Fruit fly (Drosophila melanogaster) whole organism, embryonic: Measurements from ENCODE around the gene Cdc37.

ENCODE experiments used
- Asciz ChIP-seq: fragments of 200-800 bp; sonication (Bioruptor generic); optimal IDR thresholded peaks from 2 replicates; lab custom pipeline; 2017; ENCODE audit warnings: missing biosample characterization, mild to moderate bottlenecking, missing genetic modification characterization, missing genetic modification reagents
- Bgb ChIP-seq: fragments of 200-800 bp; sonication (Bioruptor generic); IDR thresholded peaks from 2 replicates; pipeline ENCODE4 v1.3.6; 2022; ENCODE audit warnings: missing biosample characterization, missing genetic modification characterization; ENCODE audit not compliant: partially characterized antibody
- Blimp-1 ChIP-seq: fragments of 200-800 bp; sonication (Bioruptor generic); optimal IDR thresholded peaks from 3 replicates; lab custom pipeline; 2018; ENCODE audit warnings: missing biosample characterization, missing genetic modification characterization, mild to moderate bottlenecking, moderate library complexity, missing genetic modification reagents
- CG10565 ChIP-seq: fragments of 200-800 bp; sonication (Bioruptor generic); optimal IDR thresholded peaks from 3 replicates; lab custom pipeline; 2016; ENCODE audit warnings: missing biosample characterization, mild to moderate bottlenecking, missing genetic modification characterization
- CG14667 ChIP-seq: fragments of 200-800 bp; sonication (Bioruptor generic); IDR thresholded peaks from 2 replicates; pipeline ENCODE4 v1.3.6; 2022; ENCODE audit warnings: missing biosample characterization, missing genetic modification characterization
- CG15479 ChIP-seq: fragments of 200-800 bp; sonication (Bioruptor generic); optimal IDR thresholded peaks from 3 replicates; lab custom pipeline; 2019; ENCODE audit warnings: missing biosample characterization, mild to moderate bottlenecking, missing genetic modification characterization, moderate library complexity
- CG1602 ChIP-seq: fragments of 200-800 bp; sonication (Bioruptor generic); optimal IDR thresholded peaks from 3 replicates; lab custom pipeline; 2016; ENCODE audit warnings: missing biosample characterization, missing genetic modification characterization
- CG17912 ChIP-seq: fragments of 200-800 bp; sonication (Bioruptor generic); optimal IDR thresholded peaks from 2 replicates; lab custom pipeline; 2018; ENCODE audit warnings: missing biosample characterization, mild to moderate bottlenecking, missing genetic modification characterization
- CG18476 ChIP-seq: fragments of 200-800 bp; sonication (Bioruptor generic); optimal IDR thresholded peaks from 2 replicates; lab custom pipeline; 2016; ENCODE audit warnings: missing biosample characterization, mild to moderate bottlenecking, missing genetic modification characterization
- CG31388 ChIP-seq: fragments of 200-800 bp; sonication (Bioruptor generic); optimal IDR thresholded peaks from 2 replicates; lab custom pipeline; 2016; ENCODE audit warnings: missing biosample characterization, missing genetic modification characterization
- CG6272 ChIP-seq: fragments of 200-800 bp; sonication (Bioruptor generic); IDR thresholded peaks from 2 replicates; pipeline ENCODE4 v1.3.6; 2022; ENCODE audit warnings: missing biosample characterization, missing genetic modification characterization
- CG6765 ChIP-seq: fragments of 200-800 bp; sonication (Bioruptor generic); optimal IDR thresholded peaks from 3 replicates; lab custom pipeline; 2017; ENCODE audit warnings: missing biosample characterization, mild to moderate bottlenecking, missing genetic modification characterization
- CG6854 ChIP-seq: fragments of 200-800 bp; sonication (Bioruptor generic); optimal IDR thresholded peaks from 3 replicates; lab custom pipeline; 2017; ENCODE audit warnings: missing biosample characterization, mild to moderate bottlenecking, missing genetic modification characterization
- CHES-1-like ChIP-seq: fragments of 200-800 bp; sonication (Bioruptor generic); optimal IDR thresholded peaks from 2 replicates; lab custom pipeline; 2016; ENCODE audit warnings: missing biosample characterization, missing genetic modification characterization
- Dip3 ChIP-seq: fragments of 200-800 bp; sonication (Bioruptor generic); optimal IDR thresholded peaks from 3 replicates; lab custom pipeline; 2016; ENCODE audit warnings: missing biosample characterization, missing genetic modification characterization
- Fer1 ChIP-seq: fragments of 200-800 bp; sonication (Bioruptor generic); optimal IDR thresholded peaks from 2 replicates; lab custom pipeline; 2017; ENCODE audit warnings: missing biosample characterization, mild to moderate bottlenecking, missing genetic modification characterization
- GATAe ChIP-seq: fragments of 200-800 bp; sonication (Bioruptor generic); conservative IDR thresholded peaks from 2 replicates; pipeline ENCODE4 v1.3.6; 2022; ENCODE audit warnings: missing biosample characterization, missing genetic modification characterization
- Gsc ChIP-seq: fragments of 200-800 bp; sonication (Bioruptor generic); IDR thresholded peaks from 2 replicates; pipeline ENCODE4 v1.3.6; 2022; ENCODE audit warnings: missing biosample characterization, missing genetic modification characterization
- Hr39 ChIP-seq: fragments of >200 bp; optimal IDR thresholded peaks from 2 replicates; lab custom pipeline; 2017
- Mrtf ChIP-seq: fragments of 200-800 bp; sonication (Bioruptor generic); IDR thresholded peaks from 3 replicates; pipeline ENCODE4 v1.3.6; 2022; ENCODE audit warnings: missing biosample characterization, missing genetic modification characterization
- NFAT ChIP-seq: fragments of 200-800 bp; sonication (Bioruptor generic); IDR thresholded peaks from 2 replicates; pipeline ENCODE4 v1.3.6; 2022; ENCODE audit warnings: missing biosample characterization, missing genetic modification characterization
- NK7.1 ChIP-seq: fragments of 200-800 bp; sonication (Bioruptor generic); optimal IDR thresholded peaks from 3 replicates; lab custom pipeline; 2016; ENCODE audit warnings: missing biosample characterization, missing genetic modification characterization
- Nf-YA ChIP-seq: fragments of 200-800 bp; sonication (Bioruptor generic); IDR thresholded peaks from 2 replicates; pipeline ENCODE4 v1.3.6; 2022; ENCODE audit warnings: missing biosample characterization, missing genetic modification characterization
- Ptx1 ChIP-seq: fragments of 200-800 bp; sonication (Bioruptor generic); IDR thresholded peaks from 2 replicates; pipeline ENCODE4 v1.3.6; 2022; ENCODE audit warnings: missing biosample characterization, missing genetic modification characterization
- Six4 ChIP-seq: fragments of 200-800 bp; sonication (Bioruptor generic); optimal IDR thresholded peaks from 2 replicates; lab custom pipeline; 2016; ENCODE audit warnings: missing biosample characterization, missing genetic modification characterization
- Spps ChIP-seq: fragments of 200-800 bp; sonication (Bioruptor generic); optimal IDR thresholded peaks from 2 replicates; lab custom pipeline; 2018; ENCODE audit warnings: missing biosample characterization, mild to moderate bottlenecking, missing genetic modification characterization
- Tbp ChIP-seq: fragments of >200 bp; optimal IDR thresholded peaks from 2 replicates; lab custom pipeline; 2018; ENCODE audit warnings: missing biosample characterization, missing genetic modification characterization
- cad ChIP-seq: fragments of >200 bp; optimal IDR thresholded peaks from 2 replicates; lab custom pipeline; 2017; ENCODE audit warnings: missing biosample characterization, missing genetic modification characterization
- corto ChIP-seq: fragments of 200-800 bp; sonication (Bioruptor generic); optimal IDR thresholded peaks from 2 replicates; lab custom pipeline; 2016; ENCODE audit warnings: missing biosample characterization, mild to moderate bottlenecking, missing genetic modification characterization, moderate library complexity
- croc ChIP-seq: fragments of 200-800 bp; sonication (Bioruptor generic); conservative IDR thresholded peaks from 3 replicates; pipeline ENCODE4 v1.3.6; 2022; ENCODE audit warnings: missing biosample characterization, missing genetic modification characterization
- disco-r ChIP-seq: fragments of 200-800 bp; sonication (Bioruptor generic); optimal IDR thresholded peaks from 2 replicates; lab custom pipeline; 2016; ENCODE audit warnings: missing biosample characterization, missing genetic modification characterization
- dm ChIP-seq: fragments of 200-800 bp; sonication (Bioruptor generic); optimal IDR thresholded peaks from 3 replicates; lab custom pipeline; 2016; ENCODE audit warnings: missing biosample characterization, missing genetic modification characterization
- dmrt11E ChIP-seq: fragments of 200-800 bp; sonication (Bioruptor generic); optimal IDR thresholded peaks from 3 replicates; lab custom pipeline; 2018; ENCODE audit warnings: missing biosample characterization, mild to moderate bottlenecking, missing genetic modification characterization, moderate library complexity
- eve ChIP-seq, 2 experiments: fragments of >200 bp; optimal IDR thresholded peaks; 2 replicates each; lab custom pipeline; 2017; ENCODE audit warnings: missing biosample characterization in 2 of 2, missing genetic modification characterization in 2 of 2
- exex ChIP-seq: fragments of 200-800 bp; sonication (Bioruptor generic); optimal IDR thresholded peaks from 4 replicates; lab custom pipeline; 2018; ENCODE audit warnings: missing biosample characterization, mild to moderate bottlenecking, missing genetic modification characterization, moderate library complexity
- jumu ChIP-seq: fragments of 200-800 bp; sonication (Bioruptor generic); optimal IDR thresholded peaks from 3 replicates; lab custom pipeline; 2016; ENCODE audit warnings: missing biosample characterization, missing genetic modification characterization
- lmd ChIP-seq: fragments of 200-800 bp; sonication (Bioruptor generic); IDR thresholded peaks from 2 replicates; pipeline ENCODE4 v1.3.6; 2022; ENCODE audit warnings: missing biosample characterization, missing genetic modification characterization
- org-1 ChIP-seq: fragments of 200-800 bp; sonication (Bioruptor generic); optimal IDR thresholded peaks from 2 replicates; lab custom pipeline; 2017; ENCODE audit warnings: missing biosample characterization, missing genetic modification characterization
- peb ChIP-seq: fragments of 200-800 bp; sonication (Bioruptor generic); IDR thresholded peaks from 2 replicates; pipeline ENCODE4 v1.3.6; 2022; ENCODE audit warnings: missing biosample characterization, missing genetic modification characterization
- pnt ChIP-seq: fragments of 200-800 bp; sonication (Bioruptor generic); optimal IDR thresholded peaks from 3 replicates; lab custom pipeline; 2016; ENCODE audit warnings: missing biosample characterization, missing genetic modification characterization
- prd ChIP-seq, 3 experiments: fragments of >200 bp in 2 of 3; fragments of 200-800 bp in 1 of 3; sonication (Bioruptor generic) in 1 of 3; optimal IDR thresholded peaks in 2 of 3; IDR thresholded peaks in 1 of 3; 2 replicates in 2 of 3; 3 replicates in 1 of 3; pipeline versions ENCODE4 v1.3.6 to Lab custom; 2017 to 2022; ENCODE audit warnings: missing biosample characterization in 1 of 3, missing genetic modification characterization in 1 of 3
- pum ChIP-seq: fragments of 200-800 bp; sonication (Bioruptor generic); optimal IDR thresholded peaks from 2 replicates; lab custom pipeline; 2016; ENCODE audit warnings: missing biosample characterization, missing genetic modification characterization
- slbo ChIP-seq: fragments of 200-800 bp; sonication (Bioruptor generic); IDR thresholded peaks from 2 replicates; pipeline ENCODE4 v1.3.6; 2022; ENCODE audit warnings: missing biosample characterization, missing genetic modification characterization
- sqz ChIP-seq: fragments of 200-800 bp; sonication (Bioruptor generic); optimal IDR thresholded peaks from 3 replicates; lab custom pipeline; 2018; ENCODE audit warnings: missing biosample characterization, mild to moderate bottlenecking, missing genetic modification characterization
- stc ChIP-seq: fragments of 200-800 bp; sonication (Bioruptor generic); IDR thresholded peaks from 2 replicates; pipeline ENCODE4 v1.3.6; 2022; ENCODE audit warnings: missing biosample characterization, missing genetic modification characterization
- stwl ChIP-seq: fragments of 200-800 bp; sonication (Bioruptor generic); optimal IDR thresholded peaks from 3 replicates; lab custom pipeline; 2018; ENCODE audit warnings: missing biosample characterization, mild to moderate bottlenecking, missing genetic modification characterization, moderate library complexity
- toy ChIP-seq: fragments of 200-800 bp; sonication (Bioruptor generic); IDR thresholded peaks from 2 replicates; pipeline ENCODE4 v1.3.6; 2022; ENCODE audit warnings: missing biosample characterization, missing genetic modification characterization
- tup ChIP-seq: fragments of 200-800 bp; sonication (Bioruptor generic); optimal IDR thresholded peaks from 2 replicates; lab custom pipeline; 2016; ENCODE audit warnings: missing biosample characterization, mild to moderate bottlenecking, missing genetic modification characterization, moderate library complexity
- vfl ChIP-seq: fragments of 200-800 bp; sonication (Bioruptor generic); optimal IDR thresholded peaks from 2 replicates; lab custom pipeline; 2016; ENCODE audit warnings: missing biosample characterization, missing genetic modification characterization
- wor ChIP-seq: fragments of 200-800 bp; sonication (Bioruptor generic); IDR thresholded peaks from 2 replicates; pipeline ENCODE4 v1.3.6; 2022; ENCODE audit warnings: missing biosample characterization, missing genetic modification characterization

Gene Cdc37

DNA sequence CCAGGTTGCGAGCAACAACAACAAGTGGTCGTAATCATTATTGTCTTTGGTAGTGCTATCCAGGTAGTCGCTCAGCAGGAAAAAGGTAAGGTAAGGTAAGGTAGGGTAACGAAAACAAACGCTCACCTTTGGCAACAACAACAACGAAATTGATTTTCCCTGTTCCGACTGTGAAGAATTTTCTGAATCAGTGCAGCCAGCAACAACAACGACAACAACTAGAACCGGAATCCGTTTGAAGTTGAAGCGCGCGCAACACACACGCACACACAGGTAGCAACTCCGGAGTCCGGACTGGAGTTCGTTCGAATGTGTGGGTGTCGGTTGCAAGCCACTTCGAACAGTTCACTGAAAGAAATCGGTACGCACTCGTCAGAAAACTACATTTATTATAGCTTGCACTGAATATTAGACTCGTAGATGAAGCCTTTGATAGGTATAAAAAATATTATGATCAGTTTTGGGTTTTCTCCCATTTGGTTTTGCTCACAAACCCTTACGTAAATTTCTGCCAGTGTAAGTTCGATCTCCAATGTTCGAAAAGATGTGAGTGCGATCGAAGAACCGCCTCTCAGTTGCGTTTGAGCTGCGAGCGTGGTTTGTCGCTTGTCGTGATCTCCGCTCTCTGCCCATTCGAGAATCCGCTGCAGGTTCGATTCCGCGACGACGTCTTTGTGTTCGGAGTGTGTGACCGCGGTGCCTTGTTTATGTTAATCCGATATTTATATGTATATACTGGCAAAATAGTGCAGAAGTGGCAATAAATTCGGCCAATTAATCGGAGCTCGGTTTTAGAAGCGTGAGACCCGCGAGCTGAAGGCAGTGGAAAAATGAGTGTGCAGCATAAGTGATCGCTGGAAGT is 48.6 kb upstream of the Cdc37 start, which contains the start of gene CG13921 (continued):
- TF ChIP-seq cad (GFP tag; lab: Kevin White, UChicago) (peak; percentile 14), Mrtf (GFP tag; lab: Robert Waterston, UW) (peak; percentile 98), CG6854 (peak; percentile 96), CG14667 (GFP tag; lab: Robert Waterston, UW) (peak; percentile 99), stc (GFP tag; lab: Robert Waterston, UW) (peak; percentile 99), exex (tag; lab: Kevin White, UChicago) (peak; percentile 82), CG10565 (GFP tag; lab: Kevin White, UChicago) (peak; percentile 99), CG6765 (GFP tag; lab: Kevin White, UChicago) (peak; percentile 94), Bgb (GFP tag; lab: Robert Waterston, UW) (no peak), NK7.1 (GFP tag; lab: Kevin White, UChicago) (peak; percentile 99), GATAe (peak; percentile 91), CG6272 (GFP tag; lab: Robert Waterston, UW) (peak; percentile 99), org-1 (GFP tag; lab: Kevin White, UChicago) (peak; percentile 99), Asciz (GFP tag; lab: Kevin White, UChicago) (peak; percentile 98), CG15479 (GFP tag; lab: Kevin White, UChicago) (peak; percentile 98), Dip3 (GFP tag; lab: Kevin White, UChicago) (peak; percentile 95), NFAT (peak; percentile 97), Nf-YA (GFP tag; lab: Robert Waterston, UW) (peak; percentile 98), disco-r (GFP tag; lab: Kevin White, UChicago) (peak; percentile 98), eve (GFP tag; optimal IDR thresholded peaks at IDR 0.05; lab: Kevin White, UChicago) (peak in 1 of 2 experiments; percentile 100), vfl (peak; percentile 98), prd (optimal IDR thresholded peaks at IDR 0.05; lab: Kevin White, UChicago) (no peak), prd (GFP tag; IDR thresholded peaks at IDR 0.05; lab: Robert Waterston, UW) (peak; percentile 100), jumu (GFP tag; lab: Kevin White, UChicago) (peak; percentile 99), Blimp-1 (peak; percentile 98), Gsc (peak; percentile 89), corto (GFP tag; lab: Kevin White, UChicago) (peak; percentile 98), croc (GFP tag; lab: Robert Waterston, UW) (peak; percentile 98), peb (GFP tag; lab: Robert Waterston, UW) (peak; percentile 99), dmrt11E (peak; percentile 100), Six4 (GFP tag; lab: Kevin White, UChicago) (peak; percentile 100), slbo (GFP tag; lab: Robert Waterston, UW) (peak; percentile 99), tup (GFP tag; lab: Kevin White, UChicago) (peak; percentile 98), lmd (GFP tag; lab: Robert Waterston, UW) (peak; percentile 99), CG31388 (GFP tag; lab: Kevin White, UChicago) (peak; percentile 98), CG17912 (GFP tag; lab: Kevin White, UChicago) (peak; percentile 87), CG1602 (GFP tag; lab: Kevin White, UChicago) (peak; percentile 99), Tbp (GFP tag; lab: Kevin White, UChicago) (no peak), pum (GFP tag; lab: Kevin White, UChicago) (peak; percentile 100), Fer1 (GFP tag; lab: Kevin White, UChicago) (peak; percentile 97), CG18476 (GFP tag; lab: Kevin White, UChicago) (peak; percentile 98), Ptx1 (GFP tag; lab: Robert Waterston, UW) (peak; percentile 95), Spps (tag; lab: Kevin White, UChicago) (peak; percentile 99), wor (GFP tag; lab: Robert Waterston, UW) (peak; percentile 98), toy (GFP tag; lab: Robert Waterston, UW) (peak; percentile 98), dm (GFP tag; lab: Kevin White, UChicago) (peak; percentile 97), CHES-1-like (GFP tag; lab: Kevin White, UChicago) (peak; percentile 98), sqz (peak; percentile 98), pnt (peak; percentile 100), Hr39 (lab: Kevin White, UChicago) (no peak), stwl (tag; lab: Kevin White, UChicago) (peak; percentile 95)
